Worm (Caenorhabditis elegans) whole organism, L2 larva: Measurements from ENCODE around the gene fbxb-18.

ENCODE experiments used
- blmp-1 ChIP-seq: sonication (generic microtip); optimal IDR thresholded peaks from 2 replicates; lab custom pipeline; 2017; ENCODE audit warnings: missing genetic modification characterization, mild to moderate bottlenecking, missing compliant biosample characterization, antibody characterized with exemption, moderate library complexity; ENCODE audit not compliant: insufficient read depth
- fos-1 ChIP-seq: fragments of 150-350 bp; optimal IDR thresholded peaks from 2 replicates; lab custom pipeline; 2014; ENCODE audit warnings: missing biosample characterization, missing genetic modification characterization
- lin-11 ChIP-seq: fragments of 150-350 bp; sonication (generic microtip); optimal IDR thresholded peaks from 2 replicates; lab custom pipeline; 2014; ENCODE audit warnings: missing biosample characterization, missing genetic modification characterization, inconsistent platforms, mixed read lengths
- mab-5 ChIP-seq: fragments of 150-350 bp; optimal IDR thresholded peaks from 2 replicates; lab custom pipeline; 2014; ENCODE audit warnings: missing biosample characterization, missing genetic modification characterization
- nhr-21 ChIP-seq: fragments of 150-350 bp; optimal IDR thresholded peaks from 2 replicates; lab custom pipeline; 2014; ENCODE audit warnings: missing biosample characterization, missing genetic modification characterization
- nhr-23 ChIP-seq: fragments of 150-350 bp; optimal IDR thresholded peaks from 2 replicates; lab custom pipeline; 2014; ENCODE audit warnings: missing biosample characterization, missing genetic modification reagents, missing genetic modification characterization
- nhr-237 ChIP-seq: fragments of 150-350 bp; optimal IDR thresholded peaks from 2 replicates; lab custom pipeline; 2014; ENCODE audit warnings: missing biosample characterization, missing genetic modification characterization
- nhr-77 ChIP-seq: fragments of 150-350 bp; optimal IDR thresholded peaks from 2 replicates; lab custom pipeline; 2014; ENCODE audit warnings: missing biosample characterization, missing genetic modification characterization
- sem-4 ChIP-seq: fragments of 150-350 bp; optimal IDR thresholded peaks from 2 replicates; lab custom pipeline; 2014; ENCODE audit warnings: missing biosample characterization, missing genetic modification reagents, missing genetic modification characterization
- ztf-11 ChIP-seq: sonication (generic microtip); optimal IDR thresholded peaks from 2 replicates; lab custom pipeline; 2017; ENCODE audit warnings: missing biosample characterization, missing genetic modification characterization
- ztf-4 ChIP-seq: fragments of 150-350 bp; optimal IDR thresholded peaks from 2 replicates; lab custom pipeline; 2014; ENCODE audit warnings: missing biosample characterization, missing genetic modification characterization

ce11 chrII:1651804-1652203, 36.9 kb downstream of the fbxb-18 start, which contains the start of gene fbxb-16:
- TF ChIP-seq sem-4 (no peak), nhr-21 (tag; lab: Kevin White, UChicago) (no peak), mab-5 (tag; lab: Kevin White, UChicago) (no peak), nhr-77 (tag; lab: Kevin White, UChicago) (no peak), nhr-237 (tag; lab: Kevin White, UChicago) (no peak), fos-1 (tag; lab: Kevin White, UChicago) (no peak), nhr-23 (tag; lab: Kevin White, UChicago) (no peak), ztf-11 (tag; lab: Kevin White, UChicago) (no peak), lin-11 (no peak), blmp-1 (tag; lab: Kevin White, UChicago) (no peak), ztf-4 (tag; lab: Kevin White, UChicago) (no peak)
